Worm (Caenorhabditis elegans): ENCODE measurements around the gene F38H4.3.
"Not testable (repeated sequence)": the region's sequence is repeated elsewhere in the genome, so short reads cannot be mapped to it uniquely, and the experiment has no call there.

DNA sequence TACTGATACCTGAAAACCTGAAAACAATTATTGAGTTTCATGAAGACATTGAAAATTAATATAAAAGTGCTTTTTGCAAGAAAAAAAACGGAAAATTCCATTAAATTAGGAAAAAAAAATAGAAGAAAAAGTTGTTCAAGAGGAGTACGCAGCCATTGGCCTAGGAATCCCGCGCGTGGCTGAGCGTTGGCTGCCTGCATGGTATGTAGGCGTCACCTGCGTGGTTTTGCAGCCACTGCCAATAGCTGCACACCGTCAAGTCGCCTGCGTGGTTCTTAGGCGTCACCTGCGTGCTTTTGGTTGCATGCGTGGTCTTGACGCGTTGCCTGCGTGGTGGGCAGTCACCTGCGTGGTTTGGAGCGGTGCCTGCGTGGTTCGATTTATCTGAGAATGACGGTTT lies 14.2 kb upstream of the F38H4.3 start, which contains the start of gene M117.6:
- not testable (repeated sequence) for TF ChIP-seq ama-1 (optimal IDR thresholded peaks at IDR 0.05); hmbx-1 (tag; optimal IDR thresholded peaks at IDR 0.05); F13C5.2 (tag; optimal IDR thresholded peaks at IDR 0.05); hmg-4 (GFP tag; optimal IDR thresholded peaks at IDR 0.05); tbx-37 (GFP tag; conservative IDR thresholded peaks at IDR 0.05); scrt-1 (GFP tag; IDR thresholded peaks at IDR 0.05); ceh-13 (GFP tag; optimal IDR thresholded peaks at IDR 0.05); flt-1 (GFP tag; IDR thresholded peaks at IDR 0.05); hnd-1 (tag; optimal IDR thresholded peaks at IDR 0.05); ets-7 (tag; optimal IDR thresholded peaks at IDR 0.05); aly-1 (tag; optimal IDR thresholded peaks at IDR 0.05); pes-1 (GFP tag; IDR thresholded peaks at IDR 0.05); sea-1 (GFP tag; conservative IDR thresholded peaks at IDR 0.05)

Data from whole organism, early embryonic.